Fruit fly (Drosophila melanogaster) whole organism: ENCODE measurements around the gene CG32269.

Source experiments
- CG8478 ChIP-seq: fragments of >200 bp; optimal IDR thresholded peaks from 2 replicates; lab custom pipeline; 2018; ENCODE audit warnings: inconsistent platforms
- EcR ChIP-seq, 2 experiments: fragments of >200 bp; optimal IDR thresholded peaks; 2 replicates each; lab custom pipeline; 2017; ENCODE audit warnings: missing biosample characterization in 2 of 2, missing genetic modification characterization in 2 of 2, missing genetic modification reagents in 2 of 2
- pan ChIP-seq: fragments of >200 bp; optimal IDR thresholded peaks from 2 replicates; lab custom pipeline; 2017
- psq ChIP-seq: fragments of >200 bp; optimal IDR thresholded peaks from 2 replicates; lab custom pipeline; 2017

DNA sequence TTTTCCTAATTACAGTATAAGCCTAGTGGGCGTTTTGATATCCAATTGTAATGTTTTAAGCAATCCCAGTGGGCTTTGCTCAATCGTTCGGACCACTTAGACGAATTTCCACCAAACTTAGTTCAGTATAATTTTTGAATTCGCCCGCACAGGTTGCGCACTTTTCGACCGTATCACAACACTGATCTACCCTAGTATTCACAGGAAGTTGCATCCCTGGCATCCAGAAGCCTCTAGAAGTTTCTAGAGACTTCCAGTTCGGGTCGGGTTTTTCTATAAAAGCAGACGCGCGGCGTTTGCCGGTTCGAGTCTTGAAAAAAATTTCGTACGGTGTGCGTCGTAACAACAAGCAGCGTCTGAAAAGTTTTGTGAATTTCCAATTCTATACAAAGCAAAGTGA is 15.9 kb downstream of the CG32269 start, which contains the start of gene Hsp83:
- TF ChIP-seq pan (lab: Kevin White, UChicago), result no peak
- TF ChIP-seq CG8478 (lab: Kevin White, UChicago), result no peak
- no peak for TF ChIP-seq EcR (GFP tag; optimal IDR thresholded peaks at IDR 0.05; lab: Kevin White, UChicago)
- TF ChIP-seq psq (lab: Kevin White, UChicago), result no peak
